Fruit fly (Drosophila melanogaster): Measurements from ENCODE around the gene CG3610.
A peak's percentile ranks its signal among the peaks of the same experiment; 100 is the strongest.

The CG3610 gene

DNA sequence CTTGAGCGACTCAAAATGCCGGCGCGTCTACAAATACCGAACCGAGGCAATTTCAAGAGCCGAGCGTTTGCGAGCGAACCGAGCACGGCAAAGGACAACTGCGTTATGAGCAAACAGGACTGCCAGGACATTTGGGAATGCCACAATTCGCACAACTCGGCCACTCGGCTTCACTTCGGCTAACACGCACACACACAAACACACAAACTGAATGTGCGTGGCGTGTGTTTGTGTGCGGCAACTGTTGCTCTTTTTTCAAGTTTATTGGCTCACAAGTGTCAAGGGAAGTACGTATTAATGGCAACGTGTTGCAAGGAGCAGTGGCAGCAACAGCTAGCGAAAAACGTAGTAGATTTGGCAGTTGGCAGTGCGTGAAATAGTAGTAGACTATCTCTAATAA, 28.5 kb downstream of the CG3610 start:
- no peak for TF ChIP-seq wdn (GFP tag; IDR thresholded peaks at IDR 0.05)
- TF ChIP-seq scrt (GFP tag; optimal IDR thresholded peaks at IDR 0.05): peak; percentile 100
- no peak for TF ChIP-seq CG11560 (tag; IDR thresholded peaks at IDR 0.05)
- TF ChIP-seq Dfd (GFP tag; optimal IDR thresholded peaks at IDR 0.05): no peak
- no peak for TF ChIP-seq CG18262 (tag; optimal IDR thresholded peaks at IDR 0.05)
- TF ChIP-seq cg (GFP tag; optimal IDR thresholded peaks at IDR 0.05): peak; percentile 6
- no peak for TF ChIP-seq CG10565 (GFP tag; optimal IDR thresholded peaks at IDR 0.05)
- no peak for TF ChIP-seq oc (tag; optimal IDR thresholded peaks at IDR 0.05)
- no peak for TF ChIP-seq disco-r (GFP tag; optimal IDR thresholded peaks at IDR 0.05)
- TF ChIP-seq CG13894 (tag; optimal IDR thresholded peaks at IDR 0.05): peak; percentile 29
- TF ChIP-seq CG42726 (GFP tag; IDR thresholded peaks at IDR 0.05; ENCODE audit: partially characterized antibody): no peak
- no peak for TF ChIP-seq CG3281 (GFP tag; optimal IDR thresholded peaks at IDR 0.05)
- no peak for TF ChIP-seq Asciz (GFP tag; optimal IDR thresholded peaks at IDR 0.05)
- TF ChIP-seq Rfx (GFP tag; IDR thresholded peaks at IDR 0.05): 0 out of 2 replicates have a peak, but pooled peaks have one; percentile 4
- TF ChIP-seq bsh (GFP tag; optimal IDR thresholded peaks at IDR 0.05): no peak
- TF ChIP-seq CG14710 (tag; optimal IDR thresholded peaks at IDR 0.05): no peak
- TF ChIP-seq fd64A (GFP tag; optimal IDR thresholded peaks at IDR 0.05): no peak
- TF ChIP-seq CG15514 (GFP tag; optimal IDR thresholded peaks at IDR 0.05): no peak
- TF ChIP-seq Deaf1 (tag; optimal IDR thresholded peaks at IDR 0.05): peak; percentile 96
- no peak for TF ChIP-seq Mes4 (GFP tag; optimal IDR thresholded peaks at IDR 0.05)
- peak; percentile 9 for TF ChIP-seq CG18599 (GFP tag; optimal IDR thresholded peaks at IDR 0.05)
- TF ChIP-seq seq (GFP tag; IDR thresholded peaks at IDR 0.05): no peak
- TF ChIP-seq Hsf (GFP tag; optimal IDR thresholded peaks at IDR 0.05): no peak
- TF ChIP-seq CG5180 (GFP tag; optimal IDR thresholded peaks at IDR 0.05): peak; percentile 52
- TF ChIP-seq CG32767 (GFP tag; IDR thresholded peaks at IDR 0.05): no peak
- peak; percentile 96 for TF ChIP-seq abd-A (tag; optimal IDR thresholded peaks at IDR 0.05)
- no peak for TF ChIP-seq CG17385 (GFP tag; optimal IDR thresholded peaks at IDR 0.05)
- no peak for TF ChIP-seq zen (tag; optimal IDR thresholded peaks at IDR 0.05)
- TF ChIP-seq CG14441 (GFP tag; IDR thresholded peaks at IDR 0.05): no peak
- no peak for TF ChIP-seq otp (GFP tag; IDR thresholded peaks at IDR 0.05)
- TF ChIP-seq Kr (GFP tag; optimal IDR thresholded peaks at IDR 0.05): no peak
- no peak for TF ChIP-seq gsb (GFP tag; IDR thresholded peaks at IDR 0.05)
- peak; percentile 59 for TF ChIP-seq CG4424 (GFP tag; optimal IDR thresholded peaks at IDR 0.05)
- TF ChIP-seq CG18011 (GFP tag; optimal IDR thresholded peaks at IDR 0.05): no peak
- no peak for TF ChIP-seq Dll (GFP tag; IDR thresholded peaks at IDR 0.05; ENCODE audit: partially characterized antibody)
- TF ChIP-seq yki (optimal IDR thresholded peaks at IDR 0.05): no peak
- no peak for TF ChIP-seq BtbVII (GFP tag; optimal IDR thresholded peaks at IDR 0.05)
- TF ChIP-seq nerfin-1 (tag; optimal IDR thresholded peaks at IDR 0.05): no peak
- no peak for TF ChIP-seq trem (tag; optimal IDR thresholded peaks at IDR 0.05)
- TF ChIP-seq az2 (GFP tag; optimal IDR thresholded peaks at IDR 0.05): no peak
- no peak for TF ChIP-seq CG6765 (GFP tag; optimal IDR thresholded peaks at IDR 0.05)
- TF ChIP-seq CG10366 (GFP tag; IDR thresholded peaks at IDR 0.05): no peak
- TF ChIP-seq Hr39 (optimal IDR thresholded peaks at IDR 0.05): no peak
- no peak for TF ChIP-seq vvl (GFP tag; IDR thresholded peaks at IDR 0.05)
- peak; percentile 28 for TF ChIP-seq CG10543 (GFP tag; optimal IDR thresholded peaks at IDR 0.05)
